Fruit fly (Drosophila melanogaster) whole organism: ENCODE measurements around the gene CG12680.

Experiments used
- pan ChIP-seq: fragments of >200 bp; optimal IDR thresholded peaks from 2 replicates; lab custom pipeline; 2017
- psq ChIP-seq: fragments of >200 bp; optimal IDR thresholded peaks from 2 replicates; lab custom pipeline; 2017
- usp ChIP-seq: fragments of >200 bp; optimal IDR thresholded peaks from 2 replicates; lab custom pipeline; 2017; ENCODE audit warnings: missing biosample characterization, missing genetic modification characterization, mixed read lengths

DNA sequence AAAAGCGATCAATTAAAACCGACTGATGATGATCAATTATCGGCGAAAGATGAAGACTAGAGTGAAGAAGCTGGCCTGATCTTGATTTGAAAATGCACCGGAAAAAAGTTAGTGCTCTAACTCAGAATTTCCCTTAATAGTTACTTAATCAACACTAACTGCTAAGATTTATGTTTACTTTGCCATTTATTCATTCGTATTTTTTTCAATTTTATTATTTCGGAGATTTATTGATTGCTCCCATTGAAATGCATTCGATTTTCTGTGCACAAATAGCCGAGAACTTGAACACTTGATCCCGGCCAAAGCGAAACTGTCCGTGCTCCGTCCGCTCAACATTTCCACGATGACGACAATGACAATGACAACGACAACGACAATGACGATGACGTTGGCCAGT lies 12.9 kb downstream of the CG12680 start:
- TF ChIP-seq usp (no peak), psq (lab: Kevin White, UChicago) (no peak), pan (lab: Kevin White, UChicago) (no peak)
